Fruit fly (Drosophila melanogaster): ENCODE measurements around the gene NijA.

NijA gene

DNA sequence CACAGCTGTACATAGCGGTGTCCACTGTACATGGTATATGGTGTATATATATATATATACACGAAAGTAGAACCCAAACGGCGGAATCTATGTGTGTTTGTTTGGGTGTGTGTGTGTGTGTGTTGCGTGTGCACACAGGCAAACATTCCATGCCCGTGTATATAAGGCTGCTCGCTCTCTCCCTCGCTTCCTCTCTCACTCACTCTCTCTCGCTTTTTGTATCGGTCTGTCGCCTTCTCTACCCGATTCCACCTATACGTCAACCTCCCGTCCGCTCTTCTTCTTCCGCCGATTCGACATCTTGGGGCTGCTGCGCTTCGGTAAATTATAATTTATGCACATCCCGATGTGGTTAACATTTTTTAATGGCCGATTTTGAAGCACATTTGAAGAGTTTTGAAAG is 22.5 kb downstream of the NijA start (continued):
- TF ChIP-seq CG12769 (tag; optimal IDR thresholded peaks at IDR 0.05) (peak; percentile 58), ftz-f1 (GFP tag; optimal IDR thresholded peaks at IDR 0.05) (no peak), Asciz (GFP tag; optimal IDR thresholded peaks at IDR 0.05) (no peak), Atf6 (GFP tag; IDR thresholded peaks at IDR 0.05) (no peak), CG2199 (GFP tag; IDR thresholded peaks at IDR 0.05) (peak; percentile 42; the same call in 1 of the 3 replicates), cg (GFP tag; optimal IDR thresholded peaks at IDR 0.05) (peak; percentile 94), CG17912 (GFP tag; optimal IDR thresholded peaks at IDR 0.05) (no peak), MBD-R2 (GFP tag; IDR thresholded peaks at IDR 0.05) (no peak), unpg (GFP tag; optimal IDR thresholded peaks at IDR 0.05) (no peak), CG8290 (GFP tag; optimal IDR thresholded peaks at IDR 0.05) (no peak), CG8290 (tag; optimal IDR thresholded peaks at IDR 0.05) (peak in 1 of 2 experiments; percentile 33), CG1603 (tag; optimal IDR thresholded peaks at IDR 0.05) (no peak), unc-4 (GFP tag; IDR thresholded peaks at IDR 0.05; ENCODE audit: partially characterized antibody) (no peak), fd3F (GFP tag; optimal IDR thresholded peaks at IDR 0.05) (no peak), mam (GFP tag; optimal IDR thresholded peaks at IDR 0.05) (no peak), fd64A (GFP tag; optimal IDR thresholded peaks at IDR 0.05) (no peak), CG6272 (GFP tag; IDR thresholded peaks at IDR 0.05) (no peak), emc (GFP tag; optimal IDR thresholded peaks at IDR 0.05) (no peak), rib (GFP tag; IDR thresholded peaks at IDR 0.05) (0 out of 2 replicates have a peak, but pooled peaks have one; percentile 23), stwl (tag; optimal IDR thresholded peaks at IDR 0.05) (peak; percentile 2), CG17568 (GFP tag; optimal IDR thresholded peaks at IDR 0.05) (no peak), CG13894 (tag; optimal IDR thresholded peaks at IDR 0.05) (peak; percentile 45), CG8765 (GFP tag; IDR thresholded peaks at IDR 0.05) (no peak), CG16863 (GFP tag; optimal IDR thresholded peaks at IDR 0.05) (no peak), kni (GFP tag; optimal IDR thresholded peaks at IDR 0.05) (peak; percentile 50), pfk (GFP tag; optimal IDR thresholded peaks at IDR 0.05) (no peak), gfzf (GFP tag; optimal IDR thresholded peaks at IDR 0.05) (no peak), peb (GFP tag; IDR thresholded peaks at IDR 0.05) (no peak), CG12155 (GFP tag; optimal IDR thresholded peaks at IDR 0.05) (no peak), CG7839 (tag; optimal IDR thresholded peaks at IDR 0.05) (no peak), chinmo (GFP tag; IDR thresholded peaks at IDR 0.05; ENCODE audit: partially characterized antibody) (0 out of 4 replicates have a peak, but pooled peaks have one; percentile 65), CG1832 (GFP tag; optimal IDR thresholded peaks at IDR 0.05) (peak; percentile 75), Drgx (GFP tag; IDR thresholded peaks at IDR 0.05) (0 out of 2 replicates have a peak, but pooled peaks have one; percentile 12), CG43689 (GFP tag; IDR thresholded peaks at IDR 0.05) (no peak), her (GFP tag; optimal IDR thresholded peaks at IDR 0.05) (no peak), luna (GFP tag; optimal IDR thresholded peaks at IDR 0.05) (no peak), Lim3 (GFP tag; IDR thresholded peaks at IDR 0.05) (no peak), abd-A (tag; optimal IDR thresholded peaks at IDR 0.05) (peak; percentile 52), CG13287 (GFP tag; IDR thresholded peaks at IDR 0.05; ENCODE audit: partially characterized antibody) (peak; percentile 21; the same call in 1 of the 2 replicates), CG17829 (tag; optimal IDR thresholded peaks at IDR 0.05) (no peak), CG9215 (GFP tag; IDR thresholded peaks at IDR 0.05) (no peak), grau (tag; optimal IDR thresholded peaks at IDR 0.05) (peak; percentile 47), Nf-YC (tag; optimal IDR thresholded peaks at IDR 0.05) (peak; percentile 17), HHEX (GFP tag; optimal IDR thresholded peaks at IDR 0.05) (peak; percentile 15), tup (GFP tag; optimal IDR thresholded peaks at IDR 0.05) (no peak), crol (GFP tag; IDR thresholded peaks at IDR 0.05) (peak; percentile 70), hbn (GFP tag; IDR thresholded peaks at IDR 0.05; ENCODE audit: partially characterized antibody) (no peak), nerfin-1 (tag; optimal IDR thresholded peaks at IDR 0.05) (no peak), sd (tag; optimal IDR thresholded peaks at IDR 0.05) (peak; percentile 80), slbo (GFP tag; IDR thresholded peaks at IDR 0.05) (no peak), CG7745 (tag; optimal IDR thresholded peaks at IDR 0.05) (no peak)
